Worm (Caenorhabditis elegans) whole organism, young adult: ENCODE results near the gene Y53G8AR.6.
"Not testable (repeated sequence)": the region's sequence is repeated elsewhere in the genome, so short reads cannot be mapped to it uniquely, and the experiment has no call there.

Source experiments
- B0035.1 ChIP-seq: sonication (generic microtip); optimal IDR thresholded peaks from 2 replicates; lab custom pipeline; 2016; ENCODE audit warnings: missing genetic modification characterization, mild to moderate bottlenecking, missing compliant biosample characterization, missing genotype, missing genetic modification reagents
- D2030.7 ChIP-seq: fragments of 200-800 bp; sonication (Bioruptor generic); IDR thresholded peaks from 2 replicates; pipeline ENCODE4 v1.3.6; 2022; ENCODE audit warnings: missing genetic modification reagents, missing genetic modification characterization, missing compliant biosample characterization
- F49E8.2 ChIP-seq: sonication (generic microtip); optimal IDR thresholded peaks from 3 replicates; lab custom pipeline; 2017; ENCODE audit warnings: missing genetic modification characterization, mild to moderate bottlenecking, missing compliant biosample characterization, antibody characterized with exemption, moderate library complexity; ENCODE audit not compliant: insufficient read depth
- F52B5.7 ChIP-seq: sonication (generic microtip); optimal IDR thresholded peaks from 2 replicates; lab custom pipeline; 2016; ENCODE audit warnings: mild to moderate bottlenecking, missing genetic modification characterization, missing compliant biosample characterization
- F57C9.4 ChIP-seq: sonication (generic microtip); optimal IDR thresholded peaks from 2 replicates; lab custom pipeline; 2017; ENCODE audit warnings: mild to moderate bottlenecking, missing genetic modification characterization, missing compliant biosample characterization
- K11D2.4 ChIP-seq: fragments of 200-800 bp; sonication (Bioruptor generic); IDR thresholded peaks from 2 replicates; pipeline ENCODE4 v1.3.6; 2022; ENCODE audit warnings: missing genetic modification reagents, missing genetic modification characterization, missing compliant biosample characterization
- T26A5.8 ChIP-seq: sonication (generic microtip); optimal IDR thresholded peaks from 2 replicates; lab custom pipeline; 2016; ENCODE audit warnings: missing genetic modification characterization, missing compliant biosample characterization
- ama-1 ChIP-seq, 3 experiments: fragments of 150-350 bp in 1 of 3; sonication (generic microtip) in 2 of 3; optimal IDR thresholded peaks; 2 replicates each; lab custom pipeline; 2014 to 2018; ENCODE audit warnings: missing biosample characterization in 2 of 3, missing genetic modification characterization in 2 of 3, missing genetic modification reagents in 2 of 3
- attf-3 ChIP-seq: fragments of 200-800 bp; sonication (Bioruptor generic); conservative IDR thresholded peaks from 2 replicates; pipeline ENCODE4 v1.3.6; 2022; ENCODE audit warnings: missing genetic modification reagents, missing genetic modification characterization, missing compliant biosample characterization
- attf-6 ChIP-seq: fragments of 200-800 bp; sonication (Bioruptor generic); IDR thresholded peaks from 2 replicates; pipeline ENCODE4 v1.3.6; 2022; ENCODE audit warnings: missing genetic modification reagents, missing genetic modification characterization, missing compliant biosample characterization
- bed-2 ChIP-seq: fragments of 200-800 bp; sonication (Bioruptor generic); IDR thresholded peaks from 2 replicates; pipeline ENCODE4 v1.3.6; 2022; ENCODE audit warnings: missing genetic modification reagents, missing genetic modification characterization, missing compliant biosample characterization
- ceh-100 ChIP-seq: fragments of 200-800 bp; sonication (Bioruptor generic); IDR thresholded peaks from 2 replicates; pipeline ENCODE4 v1.3.6; 2022; ENCODE audit warnings: missing genetic modification reagents, missing genetic modification characterization, missing compliant biosample characterization
- ceh-79 ChIP-seq: sonication (generic microtip); optimal IDR thresholded peaks from 2 replicates; lab custom pipeline; 2017; ENCODE audit warnings: mild to moderate bottlenecking, missing genetic modification characterization, missing compliant biosample characterization
- ceh-91 ChIP-seq: fragments of 200-800 bp; sonication (Bioruptor generic); IDR thresholded peaks from 2 replicates; pipeline ENCODE4 v1.3.6; 2022; ENCODE audit warnings: missing genetic modification reagents, missing genetic modification characterization, missing compliant biosample characterization
- dpff-1 ChIP-seq: sonication (generic microtip); optimal IDR thresholded peaks from 2 replicates; lab custom pipeline; 2017; ENCODE audit warnings: mild to moderate bottlenecking, missing genetic modification characterization, missing compliant biosample characterization
- efl-1 ChIP-seq: fragments of 150-350 bp; optimal IDR thresholded peaks from 2 replicates; lab custom pipeline; 2014; ENCODE audit warnings: missing biosample characterization, missing genetic modification reagents, missing genetic modification characterization
- hsf-1 ChIP-seq: fragments of 200-800 bp; sonication (Bioruptor generic); IDR thresholded peaks from 2 replicates; pipeline ENCODE4 v1.3.6; 2022; ENCODE audit warnings: missing genetic modification reagents, missing genetic modification characterization, missing compliant biosample characterization
- lin-40 ChIP-seq: sonication (generic microtip); optimal IDR thresholded peaks from 2 replicates; lab custom pipeline; 2016; ENCODE audit warnings: missing genetic modification characterization, mild to moderate bottlenecking, missing compliant biosample characterization, missing genotype, missing genetic modification reagents
- lir-1 ChIP-seq: fragments of 200-800 bp; sonication (Bioruptor generic); conservative IDR thresholded peaks from 2 replicates; pipeline ENCODE4 v1.3.6; 2022; ENCODE audit warnings: missing genetic modification reagents, missing genetic modification characterization, missing compliant biosample characterization
- madf-3 ChIP-seq: fragments of 200-800 bp; sonication (Bioruptor generic); IDR thresholded peaks from 2 replicates; pipeline ENCODE4 v1.3.6; 2022; ENCODE audit warnings: missing genetic modification reagents, missing genetic modification characterization, missing compliant biosample characterization
- mcd-1 ChIP-seq: fragments of 200-800 bp; sonication (Bioruptor generic); IDR thresholded peaks from 2 replicates; pipeline ENCODE4 v1.3.6; 2022; ENCODE audit warnings: missing genetic modification reagents, missing genetic modification characterization, missing compliant biosample characterization
- mes-4 ChIP-seq: sonication (generic microtip); optimal IDR thresholded peaks from 2 replicates; lab custom pipeline; 2016; ENCODE audit warnings: missing genotype, missing genetic modification characterization, missing compliant biosample characterization
- mxl-1 ChIP-seq: sonication (generic microtip); optimal IDR thresholded peaks from 2 replicates; lab custom pipeline; 2016; ENCODE audit warnings: missing genetic modification characterization, missing compliant biosample characterization
- pbrm-1 ChIP-seq: fragments of 200-800 bp; sonication (Bioruptor generic); IDR thresholded peaks from 2 replicates; pipeline ENCODE4 v1.3.6; 2022; ENCODE audit warnings: missing genetic modification reagents, missing genetic modification characterization, missing compliant biosample characterization
- pha-4 ChIP-seq: fragments of 150-350 bp; sonication (generic microtip); optimal IDR thresholded peaks from 2 replicates; lab custom pipeline; 2014; ENCODE audit warnings: missing biosample characterization, missing genetic modification reagents, missing genetic modification characterization
- snpc-1.1 ChIP-seq: sonication (generic microtip); optimal IDR thresholded peaks from 2 replicates; lab custom pipeline; 2017; ENCODE audit warnings: missing genetic modification characterization, mild to moderate bottlenecking, missing compliant biosample characterization, antibody characterized with exemption, moderate library complexity, missing genotype, missing genetic modification reagents; ENCODE audit not compliant: insufficient read depth
- snpc-1.3 ChIP-seq: sonication (generic microtip); optimal IDR thresholded peaks from 2 replicates; lab custom pipeline; 2017; ENCODE audit warnings: missing genetic modification characterization, mild to moderate bottlenecking, missing compliant biosample characterization, antibody characterized with exemption, moderate library complexity, missing genotype, missing genetic modification reagents; ENCODE audit not compliant: insufficient read depth
- snpc-3.4 ChIP-seq: sonication (generic microtip); optimal IDR thresholded peaks from 2 replicates; lab custom pipeline; 2017; ENCODE audit warnings: missing genetic modification characterization, mild to moderate bottlenecking, missing compliant biosample characterization, antibody characterized with exemption, moderate library complexity, missing genotype, missing genetic modification reagents
- snpc-4 ChIP-seq, 5 experiments: fragments of 150-350 bp in 1 of 5; sonication (generic microtip) in 4 of 5; optimal IDR thresholded peaks; 2 replicates each; lab custom pipeline; 2014 to 2018; ENCODE audit warnings: missing genetic modification characterization in 5 of 5, missing biosample characterization in 3 of 5, antibody characterized with exemption in 2 of 5, mild to moderate bottlenecking in 2 of 5, missing compliant biosample characterization in 2 of 5, missing genotype in 2 of 5, moderate library complexity in 2 of 5, missing genetic modification reagents in 1 of 5
- tbp1 ChIP-seq: fragments of 200-800 bp; sonication (Bioruptor generic); optimal IDR thresholded peaks from 2 replicates; lab custom pipeline; 2018; ENCODE audit warnings: mild to moderate bottlenecking, missing genetic modification characterization, missing compliant biosample characterization
- tbx-9 ChIP-seq: sonication (generic microtip); optimal IDR thresholded peaks from 2 replicates; lab custom pipeline; 2016; ENCODE audit warnings: borderline replicate concordance, missing genetic modification characterization, inconsistent platforms, missing compliant biosample characterization
- tlf-1 ChIP-seq: fragments of 200-800 bp; sonication (Bioruptor generic); optimal IDR thresholded peaks from 2 replicates; lab custom pipeline; 2018; ENCODE audit warnings: mild to moderate bottlenecking, missing genetic modification characterization, missing compliant biosample characterization
- zim-3 ChIP-seq: sonication (generic microtip); optimal IDR thresholded peaks from 2 replicates; lab custom pipeline; 2017; ENCODE audit warnings: mild to moderate bottlenecking, missing genetic modification characterization, moderate library complexity, missing compliant biosample characterization
- ztf-18 ChIP-seq: sonication (generic microtip); optimal IDR thresholded peaks from 2 replicates; lab custom pipeline; 2016; ENCODE audit warnings: missing genotype, mild to moderate bottlenecking, missing genetic modification characterization, missing compliant biosample characterization
- ztf-22 ChIP-seq: fragments of 200-800 bp; sonication (Bioruptor generic); optimal IDR thresholded peaks from 2 replicates; lab custom pipeline; 2018; ENCODE audit warnings: mild to moderate bottlenecking, missing genetic modification characterization, moderate library complexity, missing compliant biosample characterization
- ztf-28 ChIP-seq: fragments of 200-800 bp; sonication (Bioruptor generic); IDR thresholded peaks from 2 replicates; pipeline ENCODE4 v1.3.6; 2022; ENCODE audit warnings: missing genetic modification reagents, missing genetic modification characterization, missing compliant biosample characterization

Y53G8AR.6 gene

DNA sequence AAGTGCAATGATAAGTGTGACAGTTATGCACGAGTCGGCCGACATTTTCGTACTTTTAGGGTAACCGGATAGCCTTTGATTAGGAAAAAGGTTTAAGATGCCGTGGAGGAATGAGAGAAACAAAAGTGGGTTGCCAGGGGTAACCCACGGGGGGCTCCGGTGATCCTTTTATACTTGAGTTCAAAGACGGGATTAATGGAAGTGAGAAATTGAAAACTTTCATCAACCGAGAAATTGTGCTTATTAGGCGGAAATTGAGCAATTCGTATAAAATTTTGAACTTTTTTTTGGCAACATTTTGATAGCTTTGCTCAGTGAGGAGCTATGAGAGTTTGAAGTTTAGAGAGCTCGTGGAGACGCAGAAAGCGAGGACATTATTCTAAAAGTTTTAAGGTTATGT is 39.0 kb upstream of the Y53G8AR.6 start, which contains the start of gene Y53G8AM.4:
Y53G8AM.4 (minus strand) TSS at position 101 of the 400 bp plus-strand sequence.
- TF ChIP-seq K11D2.4 (GFP tag; lab: Robert Waterston, UW): no peak
- TF ChIP-seq efl-1 (GFP tag; lab: Kevin White, UChicago): no peak
- TF ChIP-seq ceh-91 (GFP tag; lab: Robert Waterston, UW): no peak
- TF ChIP-seq F49E8.2 (tag; lab: Kevin White, UChicago): no peak
- no peak for TF ChIP-seq madf-3 (GFP tag; lab: Robert Waterston, UW)
- TF ChIP-seq ama-1 (optimal IDR thresholded peaks at IDR 0.05; lab: Kevin White, UChicago): no peak
- TF ChIP-seq ama-1 (GFP tag; optimal IDR thresholded peaks at IDR 0.05; lab: Kevin White, UChicago): no peak
- TF ChIP-seq mxl-1: no peak
- TF ChIP-seq lin-40 (tag; lab: Kevin White, UChicago): no peak
- no peak for TF ChIP-seq mes-4
- no peak for TF ChIP-seq attf-6 (GFP tag; lab: Robert Waterston, UW)
- TF ChIP-seq snpc-1.3 (tag; lab: Kevin White, UChicago): no peak
- no peak for TF ChIP-seq zim-3 (tag; lab: Kevin White, UChicago)
- no peak for TF ChIP-seq snpc-1.1 (tag; lab: Kevin White, UChicago)
- no peak for TF ChIP-seq dpff-1 (tag; lab: Kevin White, UChicago)

DNA sequence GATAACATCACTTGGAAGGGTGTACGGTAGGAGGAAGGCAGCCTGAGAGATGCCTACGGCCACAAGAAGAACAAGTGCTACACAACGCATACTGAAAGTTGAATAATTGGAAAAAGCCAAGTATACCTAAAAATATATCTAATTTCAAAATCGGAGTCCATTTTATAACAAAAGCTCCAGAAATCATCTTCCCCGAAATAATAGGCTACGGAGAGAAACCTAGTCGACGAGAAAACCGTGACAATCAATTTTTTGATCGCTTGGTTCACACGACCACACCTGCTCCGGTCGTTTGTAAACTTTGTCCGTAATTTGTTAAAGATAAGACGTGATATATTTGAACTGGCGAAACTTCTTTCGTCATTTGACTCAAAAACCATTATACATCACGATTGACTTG is 36.2 kb upstream of the Y53G8AR.6 start, which contains the start of gene nspg-7.2:
nspg-7.2 (minus strand) TSS at position 101 of the 400 bp plus-strand sequence.
- TF ChIP-seq mcd-1 (GFP tag; lab: Robert Waterston, UW): no peak
- TF ChIP-seq F57C9.4 (tag; lab: Kevin White, UChicago): no peak
- no peak for TF ChIP-seq D2030.7 (GFP tag; lab: Robert Waterston, UW)
- no peak for TF ChIP-seq pha-4
- no peak for TF ChIP-seq T26A5.8 (tag; lab: Kevin White, UChicago)
- TF ChIP-seq B0035.1 (tag; lab: Kevin White, UChicago): no peak
- TF ChIP-seq mxl-1: no peak
- TF ChIP-seq ceh-79: no peak
- TF ChIP-seq K11D2.4 (GFP tag; lab: Robert Waterston, UW): no peak
- no peak for TF ChIP-seq tbp1 (GFP tag; lab: Kevin White, UChicago)
- no peak for TF ChIP-seq tbx-9 (tag; lab: Kevin White, UChicago)
- no peak for TF ChIP-seq snpc-4 (GFP tag; optimal IDR thresholded peaks at IDR 0.05; lab: Kevin White, UChicago)
- TF ChIP-seq snpc-4 (tag; optimal IDR thresholded peaks at IDR 0.05; lab: Kevin White, UChicago): no peak
- no peak for TF ChIP-seq lir-1
- TF ChIP-seq tlf-1: no peak
- no peak for TF ChIP-seq ztf-28
- no peak for TF ChIP-seq F52B5.7 (tag; lab: Kevin White, UChicago)
- TF ChIP-seq ztf-18 (tag; lab: Kevin White, UChicago): no peak
- TF ChIP-seq mes-4: no peak
- TF ChIP-seq bed-2 (GFP tag; lab: Robert Waterston, UW): no peak

DNA sequence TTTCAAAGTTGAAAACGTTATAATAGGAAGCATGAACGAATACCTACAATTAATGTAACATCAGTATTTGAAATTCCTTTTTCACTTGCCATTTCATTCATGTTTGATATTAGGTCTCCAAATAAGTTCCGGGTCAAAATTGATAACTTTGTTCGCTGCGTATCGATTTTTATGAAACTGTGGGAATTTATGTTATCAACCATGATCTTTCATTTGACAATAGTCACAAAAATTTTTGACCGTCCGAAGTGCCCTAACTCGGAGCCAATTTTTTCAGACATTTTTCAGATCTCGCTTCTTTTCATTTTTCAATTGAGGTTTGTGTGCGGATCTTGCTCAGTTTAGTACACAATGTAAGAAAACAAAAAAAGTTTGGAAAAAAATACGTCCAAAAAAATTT is 34.9 kb upstream of the Y53G8AR.6 start, which contains the start of gene Y53G8AM.6:
Y53G8AM.6 (minus strand) TSS at position 101 of the 400 bp plus-strand sequence.
- not testable (repeated sequence) for TF ChIP-seq attf-3; ztf-22; tbx-9 (tag; lab: Kevin White, UChicago)

ce11 chrIII:3263696-3264095 is 30.8 kb upstream of the Y53G8AR.6 start:
- no peak for TF ChIP-seq snpc-3.4 (tag; lab: Kevin White, UChicago)
- no peak for TF ChIP-seq ceh-100 (GFP tag; lab: Robert Waterston, UW)
- TF ChIP-seq pbrm-1 (GFP tag; lab: Robert Waterston, UW): no peak
- no peak for TF ChIP-seq hsf-1 (GFP tag; lab: Robert Waterston, UW)
- no peak for TF ChIP-seq attf-3
